Worm (Caenorhabditis elegans): Measurements from ENCODE around the gene Y54G2A.32.

Gene Y54G2A.32

ce11 chrIV:2774500-2774899 lies 29.3 kb upstream of the Y54G2A.32 start (continued):
- TF ChIP-seq ceh-2 (tag; optimal IDR thresholded peaks at IDR 0.05), result no peak
- TF ChIP-seq rnt-1 (tag; optimal IDR thresholded peaks at IDR 0.05), result no peak
- TF ChIP-seq ceh-18 (tag; optimal IDR thresholded peaks at IDR 0.05), result peak; percentile 62
- TF ChIP-seq elt-2 (tag; optimal IDR thresholded peaks at IDR 0.05), result no peak
- peak; percentile 30 for TF ChIP-seq nfya-1 (tag; optimal IDR thresholded peaks at IDR 0.05)
- TF ChIP-seq pag-3 (tag; optimal IDR thresholded peaks at IDR 0.05; ENCODE audit: borderline replicate concordance), result no peak
- TF ChIP-seq che-1 (tag; optimal IDR thresholded peaks at IDR 0.05), result no peak

- no peak for TF ChIP-seq ttx-3 (tag; optimal IDR thresholded peaks at IDR 0.05)
- no peak for TF ChIP-seq hlh-13 (GFP tag; optimal IDR thresholded peaks at IDR 0.05)
- no peak for TF ChIP-seq npax-4 (tag; optimal IDR thresholded peaks at IDR 0.05)
- no peak for TF ChIP-seq ceh-2 (tag; optimal IDR thresholded peaks at IDR 0.05)
- TF ChIP-seq elt-2 (tag; optimal IDR thresholded peaks at IDR 0.05), result no peak
- no peak for TF ChIP-seq sdc-2 (tag; optimal IDR thresholded peaks at IDR 0.05)
- TF ChIP-seq odd-2 (tag; optimal IDR thresholded peaks at IDR 0.05), result no peak
- TF ChIP-seq sox-2 (GFP tag; IDR thresholded peaks at IDR 0.05), result no peak
- no peak for TF ChIP-seq ztf-16 (tag; optimal IDR thresholded peaks at IDR 0.05)
- no peak for TF ChIP-seq ceh-14 (tag; optimal IDR thresholded peaks at IDR 0.05)
- no peak for TF ChIP-seq zip-5 (tag; optimal IDR thresholded peaks at IDR 0.05)
- TF ChIP-seq dmd-4 (tag; optimal IDR thresholded peaks at IDR 0.05; ENCODE audit: borderline replicate concordance), result no peak
- no peak for TF ChIP-seq eyg-1 (tag; optimal IDR thresholded peaks at IDR 0.05)
- TF ChIP-seq C08G9.2 (tag; optimal IDR thresholded peaks at IDR 0.05), result no peak
- TF ChIP-seq nfya-1 (tag; optimal IDR thresholded peaks at IDR 0.05), result peak; percentile 31
- TF ChIP-seq gmeb-2 (tag; optimal IDR thresholded peaks at IDR 0.05), result no peak
- no peak for TF ChIP-seq ceh-48 (tag; optimal IDR thresholded peaks at IDR 0.05)
- no peak for TF ChIP-seq fkh-6 (tag; optimal IDR thresholded peaks at IDR 0.05)
- no peak for TF ChIP-seq pha-4 (tag; optimal IDR thresholded peaks at IDR 0.05)
- no peak for TF ChIP-seq mec-3 (tag; optimal IDR thresholded peaks at IDR 0.05; ENCODE audit: borderline replicate concordance)
- no peak for TF ChIP-seq ceh-22 (tag; optimal IDR thresholded peaks at IDR 0.05)
- no peak for TF ChIP-seq unc-42 (tag; optimal IDR thresholded peaks at IDR 0.05)
- TF ChIP-seq lin-11 (tag; optimal IDR thresholded peaks at IDR 0.05), result no peak
- peak; percentile 58 for TF ChIP-seq ceh-31 (tag; optimal IDR thresholded peaks at IDR 0.05)
- TF ChIP-seq madf-2 (tag; optimal IDR thresholded peaks at IDR 0.05), result no peak
- TF ChIP-seq hlh-30 (tag; optimal IDR thresholded peaks at IDR 0.05; ENCODE audit: insufficient read depth), result peak; percentile 72
- TF ChIP-seq tbx-2 (tag; optimal IDR thresholded peaks at IDR 0.05), result peak; percentile 2
- no peak for TF ChIP-seq pqm-1 (tag; optimal IDR thresholded peaks at IDR 0.05)
- TF ChIP-seq F13H6.1 (tag; optimal IDR thresholded peaks at IDR 0.05), result no peak
- TF ChIP-seq sox-4 (tag; optimal IDR thresholded peaks at IDR 0.05), result peak; percentile 14
- TF ChIP-seq nhr-11 (tag; optimal IDR thresholded peaks at IDR 0.05), result no peak
- TF ChIP-seq ets-4 (tag; optimal IDR thresholded peaks at IDR 0.05), result no peak
- TF ChIP-seq tbx-7 (tag; optimal IDR thresholded peaks at IDR 0.05), result no peak
- no peak for TF ChIP-seq ahr-1 (tag; optimal IDR thresholded peaks at IDR 0.05)
- TF ChIP-seq hlh-15 (tag; optimal IDR thresholded peaks at IDR 0.05), result no peak
- peak; percentile 6 for TF ChIP-seq unc-55 (GFP tag; optimal IDR thresholded peaks at IDR 0.05)
- TF ChIP-seq unc-86 (tag; optimal IDR thresholded peaks at IDR 0.05), result no peak
- no peak for TF ChIP-seq dve-1 (tag; optimal IDR thresholded peaks at IDR 0.05)
- no peak for TF ChIP-seq pag-3 (tag; optimal IDR thresholded peaks at IDR 0.05; ENCODE audit: borderline replicate concordance)
- no peak for TF ChIP-seq unc-3 (GFP tag; conservative IDR thresholded peaks at IDR 0.05)
- no peak for TF ChIP-seq unc-3 (tag; optimal IDR thresholded peaks at IDR 0.05)
- TF ChIP-seq elt-4 (tag; optimal IDR thresholded peaks at IDR 0.05), result no peak
- TF ChIP-seq ama-1 (optimal IDR thresholded peaks at IDR 0.05), result no peak
- no peak for TF ChIP-seq ceh-6 (GFP tag; optimal IDR thresholded peaks at IDR 0.05)
- no peak for TF ChIP-seq nhr-232 (tag; optimal IDR thresholded peaks at IDR 0.05)
- no peak for TF ChIP-seq che-1 (tag; optimal IDR thresholded peaks at IDR 0.05)
- TF ChIP-seq K09A11.1 (tag; optimal IDR thresholded peaks at IDR 0.05; ENCODE audit: insufficient read depth), result no peak
- TF ChIP-seq syd-9 (tag; optimal IDR thresholded peaks at IDR 0.05), result no peak
- TF ChIP-seq K02D7.2 (tag; optimal IDR thresholded peaks at IDR 0.05), result no peak
These were observed 27.6 kb upstream of the Y54G2A.32 start for ce11 chrIV:2775992-2776630.
